Worm (Caenorhabditis elegans): Measurements from ENCODE around the gene vpat-1.

Gene vpat-1

DNA sequence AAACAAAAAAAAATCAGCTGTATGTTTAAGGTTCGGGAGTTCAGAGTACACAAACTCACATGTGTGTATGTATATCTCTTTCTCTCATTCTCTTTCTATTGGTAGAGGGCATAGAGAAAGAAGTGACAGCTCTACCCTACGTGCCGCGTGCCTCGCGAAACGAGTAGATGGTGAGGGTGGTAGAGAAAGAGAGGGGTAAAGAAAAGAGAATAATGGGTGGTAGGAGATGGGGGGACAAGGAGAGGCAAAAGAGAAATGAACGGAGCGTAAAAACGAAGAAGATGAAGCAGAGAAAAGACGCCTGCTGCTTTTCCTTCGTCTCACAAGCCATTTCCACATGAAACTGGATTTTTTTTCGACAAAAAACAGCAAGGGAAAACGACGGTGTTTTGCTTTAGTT is 47.1 kb upstream of the vpat-1 start (continued):
- TF ChIP-seq dox-1 (GFP tag; IDR thresholded peaks at IDR 0.05) (peak; percentile 81), pbrm-1 (GFP tag; IDR thresholded peaks at IDR 0.05) (peak; percentile 83), lin-26 (GFP tag; IDR thresholded peaks at IDR 0.05) (peak; percentile 61; the same call in 1 of the 2 replicates), madf-8 (GFP tag; conservative IDR thresholded peaks at IDR 0.05) (no peak), nhr-80 (tag; optimal IDR thresholded peaks at IDR 0.05) (peak; percentile 95), zfh-2 (GFP tag; conservative IDR thresholded peaks at IDR 0.05) (peak; percentile 86), sdz-38 (tag; optimal IDR thresholded peaks at IDR 0.05) (no peak), sptf-2 (GFP tag; optimal IDR thresholded peaks at IDR 0.05) (no peak), ceh-27 (GFP tag; optimal IDR thresholded peaks at IDR 0.05) (peak; percentile 75), egl-44 (GFP tag; IDR thresholded peaks at IDR 0.05) (peak; percentile 82), lsl-1 (GFP tag; optimal IDR thresholded peaks at IDR 0.05) (no peak), xnd-1 (tag; optimal IDR thresholded peaks at IDR 0.05) (no peak), lin-35 (GFP tag; optimal IDR thresholded peaks at IDR 0.05) (peak in 1 of 3 experiments; percentile 82), snpc-3.4 (tag; optimal IDR thresholded peaks at IDR 0.05) (no peak), D2030.7 (GFP tag; IDR thresholded peaks at IDR 0.05) (no peak), mel-28 (tag; optimal IDR thresholded peaks at IDR 0.05; ENCODE audit: borderline replicate concordance) (no peak), aptf-3 (GFP tag; IDR thresholded peaks at IDR 0.05) (no peak), F37B4.10 (GFP tag; IDR thresholded peaks at IDR 0.05) (0 out of 2 replicates have a peak, but pooled peaks have one; percentile 80)

- peak; percentile 67 for TF ChIP-seq lin-26 (GFP tag; IDR thresholded peaks at IDR 0.05)
- no peak for TF ChIP-seq sdz-38 (tag; optimal IDR thresholded peaks at IDR 0.05)
- no peak for TF ChIP-seq mcd-1 (GFP tag; IDR thresholded peaks at IDR 0.05)
- TF ChIP-seq hmg-1.2 (GFP tag; IDR thresholded peaks at IDR 0.05), result peak; percentile 40; the same call in 1 of the 2 replicates
- no peak for TF ChIP-seq ztf-6 (GFP tag; IDR thresholded peaks at IDR 0.05)
- no peak for TF ChIP-seq ceh-100 (GFP tag; IDR thresholded peaks at IDR 0.05)
- TF ChIP-seq snpc-3.4 (tag; optimal IDR thresholded peaks at IDR 0.05), result no peak
- no peak for TF ChIP-seq ztf-22 (GFP tag; optimal IDR thresholded peaks at IDR 0.05)
- no peak for TF ChIP-seq mel-28 (tag; optimal IDR thresholded peaks at IDR 0.05; ENCODE audit: borderline replicate concordance)
- TF ChIP-seq rpc-1 (optimal IDR thresholded peaks at IDR 0.05), result peak; percentile 48
- TF ChIP-seq rpc-1 (tag; optimal IDR thresholded peaks at IDR 0.05), result peak; percentile 77
- no peak for TF ChIP-seq lag-1 (GFP tag; IDR thresholded peaks at IDR 0.05)
- no peak for TF ChIP-seq B0035.1 (tag; optimal IDR thresholded peaks at IDR 0.05)
- TF ChIP-seq ztf-25 (GFP tag; IDR thresholded peaks at IDR 0.05), result 0 out of 2 replicates have a peak, but pooled peaks have one; percentile 53
- TF ChIP-seq let-526 (GFP tag; IDR thresholded peaks at IDR 0.05), result no peak
- peak; percentile 15 for TF ChIP-seq K12H6.12 (tag; optimal IDR thresholded peaks at IDR 0.05)
- no peak for TF ChIP-seq ceh-40 (GFP tag; IDR thresholded peaks at IDR 0.05)
- no peak for TF ChIP-seq rcor-1 (GFP tag; IDR thresholded peaks at IDR 0.05)
- TF ChIP-seq tbp1 (GFP tag; optimal IDR thresholded peaks at IDR 0.05), result peak; percentile 88
- TF ChIP-seq dpl-1 (GFP tag; optimal IDR thresholded peaks at IDR 0.05), result no peak
- no peak for TF ChIP-seq F10E7.11 (tag; optimal IDR thresholded peaks at IDR 0.05)
- TF ChIP-seq snpc-4 (GFP tag; optimal IDR thresholded peaks at IDR 0.05), result no peak
- peak in 1 of 4 experiments; percentile 43 for TF ChIP-seq snpc-4 (tag; optimal IDR thresholded peaks at IDR 0.05)
- peak; percentile 65 for TF ChIP-seq D2030.7 (GFP tag; IDR thresholded peaks at IDR 0.05)
- no peak for TF ChIP-seq B0019.2 (GFP tag; conservative IDR thresholded peaks at IDR 0.05)
- 0 out of 2 replicates have a peak, but pooled peaks have one; percentile 27 for TF ChIP-seq dox-1 (GFP tag; IDR thresholded peaks at IDR 0.05)
- no peak for TF ChIP-seq attf-3 (GFP tag; conservative IDR thresholded peaks at IDR 0.05)
- no peak for TF ChIP-seq madf-8 (GFP tag; conservative IDR thresholded peaks at IDR 0.05)
- TF ChIP-seq unc-62 (GFP tag; optimal IDR thresholded peaks at IDR 0.05), result no peak
- peak; percentile 50 for TF ChIP-seq him-1 (tag; optimal IDR thresholded peaks at IDR 0.05)
- peak; percentile 71 for TF ChIP-seq pbrm-1 (GFP tag; IDR thresholded peaks at IDR 0.05)
- no peak for TF ChIP-seq hrde-1 (tag; optimal IDR thresholded peaks at IDR 0.05; ENCODE audit: borderline replicate concordance)
- peak; percentile 32 for TF ChIP-seq snpc-1.3 (tag; optimal IDR thresholded peaks at IDR 0.05; ENCODE audit: insufficient read depth)
- TF ChIP-seq rec-8 (tag; optimal IDR thresholded peaks at IDR 0.05), result no peak
- no peak for TF ChIP-seq mes-4 (tag; optimal IDR thresholded peaks at IDR 0.05)
- TF ChIP-seq nhr-27 (tag; optimal IDR thresholded peaks at IDR 0.05), result no peak
Observed at ce11 chrX:1089676-1090075, 43.7 kb upstream of the vpat-1 start.
